Worm (Caenorhabditis elegans) whole organism, L4 larva: Measurements from ENCODE around the gene col-159.

Experiments
- daf-8 ChIP-seq: fragments of 200-800 bp; sonication (Bioruptor generic); IDR thresholded peaks from 2 replicates; pipeline ENCODE4 v1.3.6; 2022; ENCODE audit warnings: missing genetic modification characterization, missing compliant biosample characterization
- dpl-1 ChIP-seq: fragments of 150-350 bp; optimal IDR thresholded peaks from 2 replicates; lab custom pipeline; 2014; ENCODE audit warnings: missing biosample characterization, missing genetic modification reagents, missing genetic modification characterization
- egl-27 ChIP-seq: sonication (generic microtip); optimal IDR thresholded peaks from 3 replicates; lab custom pipeline; 2017; ENCODE audit warnings: missing biosample characterization, missing genetic modification reagents, missing genetic modification characterization
- fkh-10 ChIP-seq: fragments of 150-350 bp; optimal IDR thresholded peaks from 2 replicates; lab custom pipeline; 2014; ENCODE audit warnings: missing biosample characterization, missing genetic modification reagents, missing genetic modification characterization
- lin-13 ChIP-seq: fragments of 150-350 bp; optimal IDR thresholded peaks from 2 replicates; lab custom pipeline; 2014; ENCODE audit warnings: missing biosample characterization, missing genetic modification reagents, missing genetic modification characterization
- mdl-1 ChIP-seq, 2 experiments: fragments of 150-350 bp in 1 of 2; sonication (generic microtip) in 1 of 2; optimal IDR thresholded peaks; 2 replicates each; lab custom pipeline; 2014 to 2017; ENCODE audit warnings: missing biosample characterization in 2 of 2, missing genetic modification characterization in 2 of 2
- nhr-42 ChIP-seq: fragments of 200-800 bp; sonication (Bioruptor generic); IDR thresholded peaks from 2 replicates; pipeline ENCODE4 v1.3.6; 2022; ENCODE audit warnings: missing genetic modification characterization, missing compliant biosample characterization
- pqm-1 ChIP-seq: sonication (generic microtip); optimal IDR thresholded peaks from 2 replicates; lab custom pipeline; 2017; ENCODE audit warnings: missing biosample characterization, missing genetic modification characterization
- skn-1 ChIP-seq: fragments of 150-350 bp; optimal IDR thresholded peaks from 2 replicates; lab custom pipeline; 2014; ENCODE audit warnings: missing biosample characterization, missing genetic modification characterization
- unc-39 ChIP-seq: sonication (generic microtip); optimal IDR thresholded peaks from 2 replicates; lab custom pipeline; 2017; ENCODE audit warnings: missing biosample characterization, missing genetic modification characterization
- zag-1 ChIP-seq: fragments of 150-350 bp; optimal IDR thresholded peaks from 2 replicates; lab custom pipeline; 2014; ENCODE audit warnings: missing biosample characterization, missing genetic modification characterization

DNA sequence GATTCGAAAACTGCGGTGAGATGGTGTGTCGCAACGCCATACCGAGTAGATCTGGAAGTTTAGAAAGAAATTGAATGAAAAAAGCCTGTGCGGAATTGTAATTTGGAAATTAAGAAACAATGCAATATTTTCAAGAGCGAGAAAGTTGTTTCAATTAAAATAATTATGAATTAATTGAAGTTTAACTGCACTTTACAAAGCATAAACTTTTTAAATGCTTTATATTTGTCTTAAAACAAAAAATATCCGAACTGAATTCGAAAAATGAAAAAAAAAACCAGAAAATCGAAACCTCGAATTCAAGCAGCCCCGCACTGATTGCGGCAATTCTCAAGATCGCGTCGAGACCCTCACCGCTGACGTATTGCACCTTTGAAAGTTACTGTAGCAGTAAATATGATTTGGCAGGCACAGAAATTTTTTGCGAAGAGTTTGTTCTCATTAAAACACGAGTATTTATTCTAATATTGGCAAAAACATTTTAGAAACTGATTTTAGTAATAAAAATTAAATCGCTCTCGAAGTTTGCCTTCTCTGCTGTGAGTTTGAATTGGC is 8.4 kb downstream of the col-159 start, which contains the start of gene sun-1:
- TF ChIP-seq pqm-1 (tag; lab: Kevin White, UChicago) = no peak
- TF ChIP-seq daf-8 (GFP tag; lab: Robert Waterston, UW) = no peak
- no peak for TF ChIP-seq fkh-10 (GFP tag; lab: Kevin White, UChicago)
- TF ChIP-seq egl-27 (tag; lab: Kevin White, UChicago) = no peak
- no peak for TF ChIP-seq unc-39 (tag; lab: Kevin White, UChicago)
- no peak for TF ChIP-seq zag-1
- no peak for TF ChIP-seq nhr-42 (GFP tag; lab: Robert Waterston, UW)
- no peak for TF ChIP-seq mdl-1 (tag; optimal IDR thresholded peaks at IDR 0.05; lab: Kevin White, UChicago)
- no peak for TF ChIP-seq lin-13 (GFP tag; lab: Kevin White, UChicago)
- no peak for TF ChIP-seq dpl-1 (GFP tag; lab: Kevin White, UChicago)
- no peak for TF ChIP-seq skn-1 (tag; lab: Kevin White, UChicago)
